Fruit fly (Drosophila melanogaster) whole organism, embryonic: Measurements from ENCODE around the gene Est-Q.

Experiments used
- Ada2b ChIP-seq: fragments of 200-800 bp; sonication (Bioruptor generic); IDR thresholded peaks from 2 replicates; pipeline ENCODE4 v1.3.6; 2022; ENCODE audit warnings: missing biosample characterization, missing genetic modification characterization
- BtbVII ChIP-seq: fragments of 200-800 bp; sonication (Bioruptor generic); optimal IDR thresholded peaks from 3 replicates; lab custom pipeline; 2017; ENCODE audit warnings: missing biosample characterization, mild to moderate bottlenecking, missing genetic modification characterization
- CG12942 ChIP-seq: fragments of 200-800 bp; sonication (Bioruptor generic); optimal IDR thresholded peaks from 3 replicates; lab custom pipeline; 2016; ENCODE audit warnings: missing biosample characterization, missing genetic modification characterization
- CG13296 ChIP-seq: fragments of 200-800 bp; sonication (Bioruptor generic); optimal IDR thresholded peaks from 3 replicates; lab custom pipeline; 2018; ENCODE audit warnings: missing biosample characterization, mild to moderate bottlenecking, missing genetic modification characterization
- CG1647 ChIP-seq: fragments of 200-800 bp; sonication (Bioruptor generic); optimal IDR thresholded peaks from 3 replicates; lab custom pipeline; 2016; ENCODE audit warnings: missing biosample characterization, missing genetic modification characterization
- CG2678 ChIP-seq: fragments of 200-800 bp; sonication (Bioruptor generic); optimal IDR thresholded peaks from 3 replicates; lab custom pipeline; 2019; ENCODE audit warnings: missing biosample characterization, mild to moderate bottlenecking, missing genetic modification characterization, moderate library complexity
- CG2712 ChIP-seq: fragments of 200-800 bp; optimal IDR thresholded peaks from 3 replicates; lab custom pipeline; 2019; ENCODE audit warnings: missing biosample characterization, mild to moderate bottlenecking, missing genetic modification characterization, moderate library complexity
- CG30020 ChIP-seq: fragments of 200-800 bp; optimal IDR thresholded peaks from 2 replicates; lab custom pipeline; 2019; ENCODE audit warnings: missing biosample characterization, mild to moderate bottlenecking, missing genetic modification characterization, moderate library complexity
- CG31441 ChIP-seq: fragments of 200-800 bp; sonication (Bioruptor generic); IDR thresholded peaks from 2 replicates; pipeline ENCODE4 v1.3.6; 2022; ENCODE audit warnings: missing biosample characterization, missing genetic modification characterization
- CG32767 ChIP-seq: fragments of 200-800 bp; sonication (Bioruptor generic); IDR thresholded peaks from 2 replicates; pipeline ENCODE4 v1.3.6; 2022; ENCODE audit warnings: missing biosample characterization, missing genetic modification characterization
- CG3726 ChIP-seq: fragments of 200-800 bp; sonication (Bioruptor generic); IDR thresholded peaks from 3 replicates; pipeline ENCODE4, ENCODE4 v1.3.6; 2022; ENCODE audit warnings: missing biosample characterization, missing genetic modification characterization
- CG4360 ChIP-seq: fragments of 200-800 bp; sonication (Bioruptor generic); IDR thresholded peaks from 2 replicates; pipeline ENCODE4 v1.3.6; 2022; ENCODE audit warnings: missing biosample characterization, missing genetic modification characterization
- CG4820 ChIP-seq: fragments of 200-800 bp; sonication (Bioruptor generic); optimal IDR thresholded peaks from 3 replicates; lab custom pipeline; 2016; ENCODE audit warnings: missing biosample characterization, missing genetic modification characterization
- CG8924 ChIP-seq: fragments of 200-800 bp; optimal IDR thresholded peaks from 3 replicates; lab custom pipeline; 2019; ENCODE audit warnings: missing biosample characterization, mild to moderate bottlenecking, missing genetic modification characterization, moderate library complexity
- CG9437 ChIP-seq: fragments of 200-800 bp; sonication (Bioruptor generic); optimal IDR thresholded peaks from 2 replicates; lab custom pipeline; 2018; ENCODE audit warnings: missing biosample characterization, mild to moderate bottlenecking, missing genetic modification characterization
- CoRest ChIP-seq: fragments of 200-800 bp; sonication (Bioruptor generic); optimal IDR thresholded peaks from 3 replicates; lab custom pipeline; 2018; ENCODE audit warnings: missing biosample characterization, mild to moderate bottlenecking, missing genetic modification characterization, moderate library complexity
- D ChIP-seq, 2 experiments: fragments of 200-800 bp in 1 of 2; fragments of >200 bp in 1 of 2; sonication (Bioruptor generic) in 1 of 2; optimal IDR thresholded peaks; 2 replicates in 1 of 2; 3 replicates in 1 of 2; lab custom pipeline; 2017; ENCODE audit warnings: mild to moderate bottlenecking in 1 of 2, missing biosample characterization in 1 of 2, missing genetic modification characterization in 1 of 2, missing genetic modification reagents in 1 of 2
- Elba2 ChIP-seq: fragments of 200-800 bp; sonication (Bioruptor generic); optimal IDR thresholded peaks from 3 replicates; lab custom pipeline; 2016; ENCODE audit warnings: missing biosample characterization, missing genetic modification characterization
- HLH3B ChIP-seq: fragments of 200-800 bp; sonication (Bioruptor generic); IDR thresholded peaks from 2 replicates; pipeline ENCODE4 v1.3.6; 2022; ENCODE audit warnings: missing biosample characterization, missing genetic modification characterization
- Mes4 ChIP-seq: fragments of 200-800 bp; sonication (Bioruptor generic); optimal IDR thresholded peaks from 2 replicates; lab custom pipeline; 2016; ENCODE audit warnings: missing biosample characterization, missing genetic modification characterization
- Pdp1 ChIP-seq, 2 experiments: fragments of 200-800 bp; sonication (Bioruptor generic); optimal IDR thresholded peaks; 3 replicates each; lab custom pipeline; 2016; ENCODE audit warnings: missing biosample characterization in 2 of 2, missing genetic modification characterization in 2 of 2, mild to moderate bottlenecking in 1 of 2, moderate library complexity in 1 of 2
- Rfx ChIP-seq: fragments of 200-800 bp; sonication (Bioruptor generic); IDR thresholded peaks from 2 replicates; pipeline ENCODE4 v1.3.6; 2022; ENCODE audit warnings: missing biosample characterization, missing genetic modification characterization
- Scr ChIP-seq: fragments of 200-800 bp; sonication (Bioruptor generic); IDR thresholded peaks from 2 replicates; pipeline ENCODE4 v1.3.6; 2022; ENCODE audit warnings: missing biosample characterization, missing genetic modification characterization; ENCODE audit not compliant: partially characterized antibody
- Spps ChIP-seq: fragments of 200-800 bp; sonication (Bioruptor generic); optimal IDR thresholded peaks from 2 replicates; lab custom pipeline; 2018; ENCODE audit warnings: missing biosample characterization, mild to moderate bottlenecking, missing genetic modification characterization
- ara ChIP-seq: fragments of 200-800 bp; sonication (Bioruptor generic); IDR thresholded peaks from 2 replicates; pipeline ENCODE4 v1.3.6; 2022; ENCODE audit warnings: missing biosample characterization, missing genetic modification characterization
- cas ChIP-seq: fragments of 200-800 bp; sonication (Bioruptor generic); IDR thresholded peaks from 2 replicates; pipeline ENCODE4 v1.3.6; 2022; ENCODE audit warnings: missing biosample characterization, missing genetic modification characterization
- crol ChIP-seq: fragments of 200-800 bp; sonication (Bioruptor generic); IDR thresholded peaks from 2 replicates; pipeline ENCODE4 v1.3.6; 2022; ENCODE audit warnings: missing biosample characterization, missing genetic modification characterization
- da ChIP-seq: fragments of 200-800 bp; sonication (Bioruptor generic); optimal IDR thresholded peaks from 2 replicates; lab custom pipeline; 2016; ENCODE audit warnings: missing biosample characterization, missing genetic modification characterization
- fd64A ChIP-seq: fragments of 200-800 bp; sonication (Bioruptor generic); optimal IDR thresholded peaks from 3 replicates; lab custom pipeline; 2018; ENCODE audit warnings: missing biosample characterization, mild to moderate bottlenecking, missing genetic modification characterization
- gce ChIP-seq: fragments of 200-800 bp; sonication (Bioruptor generic); IDR thresholded peaks from 3 replicates; pipeline ENCODE4 v1.3.6; 2022; ENCODE audit warnings: missing biosample characterization, missing genetic modification characterization
- gcm ChIP-seq: fragments of 200-800 bp; sonication (Bioruptor generic); optimal IDR thresholded peaks from 2 replicates; lab custom pipeline; 2019; ENCODE audit warnings: missing biosample characterization, mild to moderate bottlenecking, missing genetic modification characterization, moderate library complexity
- grn ChIP-seq: fragments of 200-800 bp; sonication (Bioruptor generic); optimal IDR thresholded peaks from 3 replicates; lab custom pipeline; 2017; ENCODE audit warnings: missing biosample characterization, missing genetic modification characterization
- lov ChIP-seq, 2 experiments: fragments of 200-800 bp in 1 of 2; fragments of >200 bp in 1 of 2; sonication (Bioruptor generic) in 1 of 2; IDR thresholded peaks in 1 of 2; optimal IDR thresholded peaks in 1 of 2; 2 replicates in 1 of 2; 3 replicates in 1 of 2; pipeline versions ENCODE4 v1.3.6 to Lab custom; 2017 to 2022; ENCODE audit warnings: missing biosample characterization in 1 of 2, missing genetic modification characterization in 1 of 2
- nau ChIP-seq: fragments of 200-800 bp; sonication (Bioruptor generic); optimal IDR thresholded peaks from 3 replicates; lab custom pipeline; 2017; ENCODE audit warnings: missing biosample characterization, mild to moderate bottlenecking, missing genetic modification characterization, missing genetic modification reagents
- org-1 ChIP-seq: fragments of 200-800 bp; sonication (Bioruptor generic); optimal IDR thresholded peaks from 2 replicates; lab custom pipeline; 2017; ENCODE audit warnings: missing biosample characterization, missing genetic modification characterization
- p53 ChIP-seq: fragments of 200-800 bp; sonication (Bioruptor generic); optimal IDR thresholded peaks from 2 replicates; lab custom pipeline; 2016; ENCODE audit warnings: missing biosample characterization, missing genetic modification characterization
- pzg ChIP-seq: fragments of 200-800 bp; sonication (Bioruptor generic); optimal IDR thresholded peaks from 3 replicates; lab custom pipeline; 2018; ENCODE audit warnings: missing biosample characterization, mild to moderate bottlenecking, missing genetic modification characterization, moderate library complexity
- sc ChIP-seq, 3 experiments: fragments of >200 bp in 2 of 3; fragments of 200-800 bp in 1 of 3; sonication (Bioruptor generic) in 1 of 3; optimal IDR thresholded peaks; 2 replicates in 2 of 3; 3 replicates in 1 of 3; lab custom pipeline; 2017; ENCODE audit warnings: mild to moderate bottlenecking in 1 of 3, missing biosample characterization in 1 of 3, missing genetic modification characterization in 1 of 3, missing genetic modification reagents in 1 of 3
- sna ChIP-seq: fragments of 200-800 bp; sonication (Bioruptor generic); IDR thresholded peaks from 2 replicates; pipeline ENCODE4 v1.3.6; 2022; ENCODE audit warnings: missing biosample characterization, missing genetic modification characterization; ENCODE audit not compliant: partially characterized antibody
- sug ChIP-seq: fragments of 200-800 bp; optimal IDR thresholded peaks from 2 replicates; lab custom pipeline; 2019; ENCODE audit warnings: missing biosample characterization, mild to moderate bottlenecking, missing genetic modification characterization, moderate library complexity
- tll ChIP-seq, 2 experiments: fragments of 200-800 bp in 1 of 2; fragments of >200 bp in 1 of 2; sonication (Bioruptor generic) in 1 of 2; optimal IDR thresholded peaks; 2 replicates each; lab custom pipeline; 2017 to 2019; ENCODE audit warnings: missing biosample characterization in 2 of 2, missing genetic modification characterization in 2 of 2, mild to moderate bottlenecking in 1 of 2, moderate library complexity in 1 of 2
- toy ChIP-seq: fragments of 200-800 bp; sonication (Bioruptor generic); IDR thresholded peaks from 2 replicates; pipeline ENCODE4 v1.3.6; 2022; ENCODE audit warnings: missing biosample characterization, missing genetic modification characterization
- trem ChIP-seq: fragments of 200-800 bp; optimal IDR thresholded peaks from 3 replicates; lab custom pipeline; 2019; ENCODE audit warnings: missing biosample characterization, mild to moderate bottlenecking, missing genetic modification characterization, moderate library complexity
- ttk ChIP-seq: fragments of 200-800 bp; sonication (Bioruptor generic); IDR thresholded peaks from 2 replicates; pipeline ENCODE4 v2.1.2; 2022; ENCODE audit warnings: missing biosample characterization, missing genetic modification characterization
- tup ChIP-seq: fragments of 200-800 bp; sonication (Bioruptor generic); optimal IDR thresholded peaks from 2 replicates; lab custom pipeline; 2016; ENCODE audit warnings: missing biosample characterization, mild to moderate bottlenecking, missing genetic modification characterization, moderate library complexity
- vfl ChIP-seq: fragments of 200-800 bp; sonication (Bioruptor generic); optimal IDR thresholded peaks from 2 replicates; lab custom pipeline; 2016; ENCODE audit warnings: missing biosample characterization, missing genetic modification characterization

Est-Q gene

DNA sequence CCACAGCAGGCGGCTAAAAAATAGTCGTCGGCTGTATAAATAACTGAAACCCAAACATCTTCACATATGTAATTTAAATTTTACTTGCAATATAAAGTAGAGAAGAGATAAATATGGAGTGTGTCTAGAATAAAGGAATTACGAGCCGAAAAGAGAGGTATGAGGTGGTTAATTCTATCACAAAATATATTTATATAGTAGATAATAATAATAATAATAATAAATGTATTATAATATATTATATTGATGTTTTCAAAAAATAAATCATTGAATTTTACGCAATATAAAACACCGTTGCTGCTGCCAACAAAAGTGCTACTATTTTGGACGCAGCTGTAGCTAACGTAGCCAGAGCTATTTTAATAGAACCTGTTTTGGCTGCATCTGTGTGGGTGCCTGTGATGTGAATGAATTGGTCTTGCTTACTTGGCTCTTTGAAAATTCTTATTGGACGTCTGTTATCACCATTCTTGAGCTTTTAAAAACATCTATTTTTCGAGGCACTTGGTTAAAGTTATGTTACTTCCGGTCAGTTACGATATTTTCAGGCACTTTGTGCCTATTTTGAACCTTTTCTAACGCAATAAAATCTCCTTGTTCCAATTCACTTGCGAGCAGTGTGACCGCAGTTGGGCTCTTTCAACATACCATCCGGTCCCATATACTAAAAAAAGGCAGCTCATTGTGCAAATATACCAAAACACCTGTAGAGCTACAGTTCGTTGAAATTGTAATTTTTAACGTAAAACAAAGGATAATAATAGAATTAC is 4.2 kb upstream of the Est-Q start, which contains the start of gene Hr78 (continued):
- TF ChIP-seq gcm (GFP tag; lab: Kevin White, UChicago) (peak; percentile 88), CG32767 (GFP tag; lab: Robert Waterston, UW) (peak; percentile 69), CG13296 (GFP tag; lab: Kevin White, UChicago) (peak; percentile 92), CG4360 (GFP tag; lab: Robert Waterston, UW) (peak; percentile 41), CG31441 (GFP tag; lab: Robert Waterston, UW) (peak; percentile 89), ara (GFP tag; lab: Robert Waterston, UW) (peak; percentile 55), Spps (tag; lab: Kevin White, UChicago) (peak; percentile 59), CoRest (tag; lab: Kevin White, UChicago) (peak; percentile 89), CG9437 (GFP tag; lab: Kevin White, UChicago) (peak; percentile 91), CG12942 (GFP tag; lab: Kevin White, UChicago) (peak; percentile 51), vfl (GFP tag; lab: Kevin White, UChicago) (no peak), CG30020 (tag; lab: Kevin White, UChicago) (peak; percentile 50), gce (GFP tag; lab: Robert Waterston, UW) (0 out of 3 replicates have a peak, but pooled peaks have one; percentile 48), fd64A (GFP tag; lab: Kevin White, UChicago) (peak; percentile 14), Pdp1 (GFP tag; optimal IDR thresholded peaks at IDR 0.05; lab: Kevin White, UChicago) (peak in 1 of 2 experiments; percentile 20), ttk (GFP tag; lab: Robert Waterston, UW) (no peak; the same call in 1 of the 2 replicates), CG2678 (peak; percentile 94), pzg (GFP tag; lab: Kevin White, UChicago) (peak; percentile 63), cas (GFP tag; lab: Robert Waterston, UW) (no peak), tll (GFP tag; optimal IDR thresholded peaks at IDR 0.05; lab: Kevin White, UChicago) (no peak), HLH3B (peak; percentile 55; the same call in 1 of the 2 replicates), org-1 (GFP tag; lab: Kevin White, UChicago) (peak; percentile 64), tup (no peak), Ada2b (peak; percentile 63), CG8924 (tag; lab: Kevin White, UChicago) (peak; percentile 92), lov (optimal IDR thresholded peaks at IDR 0.05; lab: Kevin White, UChicago) (no peak), lov (GFP tag; IDR thresholded peaks at IDR 0.05; lab: Robert Waterston, UW) (0 out of 3 replicates have a peak, but pooled peaks have one; percentile 54), p53 (GFP tag; lab: Kevin White, UChicago) (no peak), toy (0 out of 2 replicates have a peak, but pooled peaks have one; percentile 15), Scr (0 out of 2 replicates have a peak, but pooled peaks have one; percentile 12), Elba2 (GFP tag; lab: Kevin White, UChicago) (peak; percentile 85), sug (peak; percentile 52), CG2712 (peak; percentile 87), sna (GFP tag; lab: Robert Waterston, UW) (peak; percentile 29; the same call in 1 of the 2 replicates), CG1647 (GFP tag; lab: Kevin White, UChicago) (no peak), crol (GFP tag; lab: Robert Waterston, UW) (no peak), da (GFP tag; lab: Kevin White, UChicago) (no peak), nau (GFP tag; lab: Kevin White, UChicago) (no peak), CG4820 (peak; percentile 41), CG3726 (GFP tag; lab: Robert Waterston, UW) (no peak), Rfx (GFP tag; lab: Robert Waterston, UW) (peak; percentile 72), sc (optimal IDR thresholded peaks at IDR 0.05; lab: Kevin White, UChicago) (no peak), sc (GFP tag; optimal IDR thresholded peaks at IDR 0.05; lab: Kevin White, UChicago) (peak; percentile 65), Mes4 (GFP tag; lab: Kevin White, UChicago) (no peak), grn (GFP tag; lab: Kevin White, UChicago) (no peak), BtbVII (GFP tag; lab: Kevin White, UChicago) (peak; percentile 90), D (optimal IDR thresholded peaks at IDR 0.05; lab: Kevin White, UChicago) (no peak), D (GFP tag; optimal IDR thresholded peaks at IDR 0.05; lab: Kevin White, UChicago) (peak; percentile 81), trem (tag; lab: Kevin White, UChicago) (peak; percentile 78)
